Worm (Caenorhabditis elegans): Measurements from ENCODE around the gene ccdc-55.

The ccdc-55 gene

ce11 chrIII:4168665-4169064 is at the start of gene ccdc-55:
TSS of gene ccdc-55 (minus strand) at chrIII:4168765.
- no peak for TF ChIP-seq ets-7 (tag; optimal IDR thresholded peaks at IDR 0.05)
- no peak for TF ChIP-seq pes-1 (GFP tag; IDR thresholded peaks at IDR 0.05)
- TF ChIP-seq B0310.2 (tag; optimal IDR thresholded peaks at IDR 0.05), result no peak
- no peak for TF ChIP-seq tbx-37 (GFP tag; conservative IDR thresholded peaks at IDR 0.05)
- TF ChIP-seq hmbx-1 (tag; optimal IDR thresholded peaks at IDR 0.05), result no peak
- TF ChIP-seq ama-1 (optimal IDR thresholded peaks at IDR 0.05), result no peak
- TF ChIP-seq ceh-36 (tag; optimal IDR thresholded peaks at IDR 0.05), result no peak
- TF ChIP-seq ceh-13 (GFP tag; optimal IDR thresholded peaks at IDR 0.05), result no peak

ce11 chrIII:4210661-4211060 is 42.1 kb upstream of the ccdc-55 start:
- TF ChIP-seq pes-1 (GFP tag; IDR thresholded peaks at IDR 0.05) (no peak), tbx-11 (GFP tag; IDR thresholded peaks at IDR 0.05) (no peak), B0310.2 (tag; optimal IDR thresholded peaks at IDR 0.05) (no peak), F13C5.2 (tag; optimal IDR thresholded peaks at IDR 0.05) (no peak), scrt-1 (GFP tag; IDR thresholded peaks at IDR 0.05) (no peak), tbx-37 (GFP tag; conservative IDR thresholded peaks at IDR 0.05) (no peak)

- TF ChIP-seq tbx-37 (GFP tag; conservative IDR thresholded peaks at IDR 0.05), result no peak
- no peak for TF ChIP-seq B0310.2 (tag; optimal IDR thresholded peaks at IDR 0.05)
- no peak for TF ChIP-seq tra-4 (tag; optimal IDR thresholded peaks at IDR 0.05)
- TF ChIP-seq scrt-1 (GFP tag; IDR thresholded peaks at IDR 0.05), result no peak
- TF ChIP-seq sea-1 (GFP tag; conservative IDR thresholded peaks at IDR 0.05), result no peak
Measured at ce11 chrIII:4209188-4209587, 40.6 kb upstream of the ccdc-55 start, which contains the start of gene phlp-2. TSS of gene phlp-2 (plus strand) at chrIII:4209488.

- TF ChIP-seq ceh-36 (tag; optimal IDR thresholded peaks at IDR 0.05) (no peak), hmg-4 (GFP tag; optimal IDR thresholded peaks at IDR 0.05) (no peak), hnd-1 (tag; optimal IDR thresholded peaks at IDR 0.05) (no peak), scrt-1 (GFP tag; IDR thresholded peaks at IDR 0.05) (no peak), aly-1 (tag; optimal IDR thresholded peaks at IDR 0.05) (no peak), B0310.2 (tag; optimal IDR thresholded peaks at IDR 0.05) (no peak), tbx-11 (GFP tag; IDR thresholded peaks at IDR 0.05) (no peak), ama-1 (optimal IDR thresholded peaks at IDR 0.05) (no peak), ets-7 (tag; optimal IDR thresholded peaks at IDR 0.05) (no peak), flt-1 (GFP tag; IDR thresholded peaks at IDR 0.05) (no peak)
Measured at ce11 chrIII:4208210-4208609, 39.6 kb upstream of the ccdc-55 start.

ce11 chrIII:4205751-4206327 is 37.3 kb upstream of the ccdc-55 start, which contains the start of gene R74.8:
TSS of gene R74.8 (plus strand) at chrIII:4206277.
- TF ChIP-seq hmbx-1 (tag; optimal IDR thresholded peaks at IDR 0.05) (no peak), tbx-37 (GFP tag; conservative IDR thresholded peaks at IDR 0.05) (no peak), tbx-11 (GFP tag; IDR thresholded peaks at IDR 0.05) (no peak)

ce11 chrIII:4204964-4205363 is 36.4 kb upstream of the ccdc-55 start:
- TF ChIP-seq tra-4 (tag; optimal IDR thresholded peaks at IDR 0.05) (no peak), F13C5.2 (tag; optimal IDR thresholded peaks at IDR 0.05) (no peak), sea-1 (GFP tag; conservative IDR thresholded peaks at IDR 0.05) (no peak), pes-1 (GFP tag; IDR thresholded peaks at IDR 0.05) (no peak), ceh-13 (GFP tag; optimal IDR thresholded peaks at IDR 0.05) (no peak), tbx-11 (GFP tag; IDR thresholded peaks at IDR 0.05) (no peak), hnd-1 (tag; optimal IDR thresholded peaks at IDR 0.05) (no peak), ama-1 (optimal IDR thresholded peaks at IDR 0.05) (no peak)

ce11 chrIII:4204072-4204471 is 35.5 kb upstream of the ccdc-55 start, which contains the start of the genes pelo-1 and R74.7:
TSS of gene pelo-1 (minus strand) at chrIII:4204222.
TSS of gene R74.7 (plus strand) at chrIII:4204429.
- TF ChIP-seq sea-1 (GFP tag; conservative IDR thresholded peaks at IDR 0.05) (no peak), F13C5.2 (tag; optimal IDR thresholded peaks at IDR 0.05) (no peak), ceh-36 (tag; optimal IDR thresholded peaks at IDR 0.05) (no peak), tbx-37 (GFP tag; conservative IDR thresholded peaks at IDR 0.05) (no peak), hmg-4 (GFP tag; optimal IDR thresholded peaks at IDR 0.05) (no peak), tra-4 (tag; optimal IDR thresholded peaks at IDR 0.05) (no peak), hnd-1 (tag; optimal IDR thresholded peaks at IDR 0.05) (no peak), hmbx-1 (tag; optimal IDR thresholded peaks at IDR 0.05) (no peak), aly-1 (tag; optimal IDR thresholded peaks at IDR 0.05) (no peak), scrt-1 (GFP tag; IDR thresholded peaks at IDR 0.05) (no peak)

ce11 chrIII:4196988-4197384 is 28.4 kb upstream of the ccdc-55 start, which contains the start of gene asd-1:
TSS of gene asd-1 (plus strand) at chrIII:4197285.
- no peak for TF ChIP-seq ceh-36 (tag; optimal IDR thresholded peaks at IDR 0.05)
- TF ChIP-seq hmbx-1 (tag; optimal IDR thresholded peaks at IDR 0.05), result no peak
- TF ChIP-seq hnd-1 (tag; optimal IDR thresholded peaks at IDR 0.05), result no peak
- TF ChIP-seq tra-4 (tag; optimal IDR thresholded peaks at IDR 0.05), result no peak
- no peak for TF ChIP-seq flt-1 (GFP tag; IDR thresholded peaks at IDR 0.05)
- no peak for TF ChIP-seq tbx-37 (GFP tag; conservative IDR thresholded peaks at IDR 0.05)
- TF ChIP-seq sea-1 (GFP tag; conservative IDR thresholded peaks at IDR 0.05), result no peak
- TF ChIP-seq ama-1 (optimal IDR thresholded peaks at IDR 0.05), result no peak
- no peak for TF ChIP-seq ceh-13 (GFP tag; optimal IDR thresholded peaks at IDR 0.05)
- no peak for TF ChIP-seq aly-1 (tag; optimal IDR thresholded peaks at IDR 0.05)
